Worm (Caenorhabditis elegans) whole organism, L1 larva: ENCODE data around the gene F32D8.14.

Experiments
- C04F5.9 ChIP-seq: sonication (generic microtip); optimal IDR thresholded peaks from 2 replicates; lab custom pipeline; 2016; ENCODE audit warnings: missing genetic modification characterization, missing compliant biosample characterization
- C16A3.4 ChIP-seq: fragments of 150-350 bp; optimal IDR thresholded peaks from 2 replicates; lab custom pipeline; 2014; ENCODE audit warnings: missing biosample characterization, missing genetic modification characterization
- alr-1 ChIP-seq: fragments of 200-800 bp; sonication (Bioruptor generic); optimal IDR thresholded peaks from 2 replicates; lab custom pipeline; 2018; ENCODE audit warnings: borderline replicate concordance, mild to moderate bottlenecking, missing genetic modification characterization, missing compliant biosample characterization
- aly-2 ChIP-seq: fragments of 150-350 bp; optimal IDR thresholded peaks from 2 replicates; lab custom pipeline; 2014; ENCODE audit warnings: missing biosample characterization, missing genetic modification characterization
- blmp-1 ChIP-seq: fragments of 150-350 bp; optimal IDR thresholded peaks from 2 replicates; lab custom pipeline; 2014; ENCODE audit warnings: missing biosample characterization, missing genetic modification characterization
- ceh-63 ChIP-seq: fragments of 200-800 bp; sonication (Bioruptor generic); optimal IDR thresholded peaks from 2 replicates; lab custom pipeline; 2018; ENCODE audit warnings: mild to moderate bottlenecking, missing genetic modification characterization, missing compliant biosample characterization
- ceh-90 ChIP-seq: sonication (generic microtip); optimal IDR thresholded peaks from 2 replicates; lab custom pipeline; 2016; ENCODE audit warnings: missing genetic modification characterization, missing compliant biosample characterization
- dpl-1 ChIP-seq, 3 experiments: fragments of 150-350 bp in 2 of 3; sonication (generic microtip) in 1 of 3; optimal IDR thresholded peaks; 2 replicates each; lab custom pipeline; 2014 to 2017; ENCODE audit warnings: missing biosample characterization in 3 of 3, missing genetic modification characterization in 3 of 3, missing genetic modification reagents in 3 of 3
- efl-1 ChIP-seq, 4 experiments: fragments of 150-350 bp; optimal IDR thresholded peaks in 3 of 4; peaks in 1 of 4; 1 replicate in 1 of 4; 2 replicates in 3 of 4; lab custom pipeline; 2014; ENCODE audit warnings: missing biosample characterization in 2 of 4, missing genetic modification characterization in 2 of 4, missing genetic modification reagents in 2 of 4
- egl-13 ChIP-seq: sonication (generic microtip); optimal IDR thresholded peaks from 2 replicates; lab custom pipeline; 2016; ENCODE audit warnings: missing genotype, missing genetic modification reagents, missing genetic modification characterization, missing compliant biosample characterization
- elt-2 ChIP-seq: sonication (generic microtip); optimal IDR thresholded peaks from 2 replicates; lab custom pipeline; 2016; ENCODE audit warnings: missing genetic modification characterization, mild to moderate bottlenecking, inconsistent platforms, missing compliant biosample characterization, missing genetic modification reagents
- fkh-10 ChIP-seq: sonication (generic microtip); optimal IDR thresholded peaks from 2 replicates; lab custom pipeline; 2017; ENCODE audit warnings: missing biosample characterization, missing genetic modification reagents, missing genetic modification characterization
- fkh-4 ChIP-seq: sonication (generic microtip); optimal IDR thresholded peaks from 2 replicates; lab custom pipeline; 2016; ENCODE audit warnings: missing compliant biosample characterization, missing genetic modification characterization, borderline replicate concordance
- fos-1 ChIP-seq: fragments of 150-350 bp; optimal IDR thresholded peaks from 2 replicates; lab custom pipeline; 2014; ENCODE audit warnings: missing biosample characterization, missing genetic modification characterization
- grh-1 ChIP-seq: fragments of 200-800 bp; sonication (Bioruptor generic); IDR thresholded peaks from 2 replicates; pipeline ENCODE4 v1.3.6; 2022; ENCODE audit warnings: missing genetic modification reagents, missing genetic modification characterization, missing compliant biosample characterization
- hlh-17 ChIP-seq: fragments of 200-800 bp; sonication (Bioruptor generic); optimal IDR thresholded peaks from 2 replicates; lab custom pipeline; 2018; ENCODE audit warnings: missing genetic modification characterization, mild to moderate bottlenecking, missing compliant biosample characterization, moderate library complexity, borderline replicate concordance
- hlh-4 ChIP-seq: sonication (generic microtip); optimal IDR thresholded peaks from 2 replicates; lab custom pipeline; 2016; ENCODE audit warnings: mild to moderate bottlenecking, missing genetic modification characterization, missing compliant biosample characterization
- hpl-2 ChIP-seq: fragments of 150-350 bp; optimal IDR thresholded peaks from 2 replicates; lab custom pipeline; 2014; ENCODE audit warnings: missing biosample characterization, missing genetic modification reagents, missing genetic modification characterization
- isw-1 ChIP-seq: fragments of 200-800 bp; sonication (Bioruptor generic); IDR thresholded peaks from 2 replicates; pipeline ENCODE4 v1.3.6; 2022; ENCODE audit warnings: missing genetic modification characterization, missing compliant biosample characterization
- lin-13 ChIP-seq: fragments of 150-350 bp; optimal IDR thresholded peaks from 2 replicates; lab custom pipeline; 2014; ENCODE audit warnings: missing biosample characterization, missing genetic modification reagents, missing genetic modification characterization
- lin-14 ChIP-seq: fragments of 200-800 bp; sonication (Bioruptor generic); optimal IDR thresholded peaks from 2 replicates; lab custom pipeline; 2018; ENCODE audit warnings: mild to moderate bottlenecking, missing genetic modification characterization, moderate library complexity, missing compliant biosample characterization
- lin-35 ChIP-seq, 2 experiments: fragments of 150-350 bp; optimal IDR thresholded peaks; 2 replicates each; lab custom pipeline; 2014; ENCODE audit warnings: missing biosample characterization in 2 of 2, missing genetic modification characterization in 2 of 2, missing genetic modification reagents in 2 of 2
- lin-39 ChIP-seq: fragments of 150-350 bp; optimal IDR thresholded peaks from 2 replicates; lab custom pipeline; 2014; ENCODE audit warnings: missing biosample characterization, missing genetic modification reagents, missing genetic modification characterization
- lir-3 ChIP-seq: sonication (generic microtip); optimal IDR thresholded peaks from 2 replicates; lab custom pipeline; 2016; ENCODE audit warnings: mild to moderate bottlenecking, missing genetic modification characterization, moderate library complexity, missing compliant biosample characterization; ENCODE audit not compliant: poor library complexity
- lsy-2 ChIP-seq, 2 experiments: fragments of 150-350 bp; optimal IDR thresholded peaks; 2 replicates each; lab custom pipeline; 2014; ENCODE audit warnings: missing biosample characterization in 2 of 2, missing genetic modification characterization in 2 of 2
- mab-9 ChIP-seq: fragments of 200-800 bp; sonication (Bioruptor generic); IDR thresholded peaks from 2 replicates; pipeline ENCODE4 v1.3.6; 2022; ENCODE audit warnings: missing genetic modification reagents, missing genetic modification characterization, missing compliant biosample characterization
- nhr-11 ChIP-seq: fragments of 150-350 bp; optimal IDR thresholded peaks from 2 replicates; lab custom pipeline; 2014; ENCODE audit warnings: missing biosample characterization, missing genetic modification characterization
- nhr-12 ChIP-seq: sonication (generic microtip); optimal IDR thresholded peaks from 2 replicates; lab custom pipeline; 2017; ENCODE audit warnings: missing biosample characterization, missing genetic modification characterization
- nhr-19 ChIP-seq: fragments of 200-800 bp; sonication (Bioruptor generic); conservative IDR thresholded peaks from 2 replicates; pipeline ENCODE4 v1.3.6; 2022; ENCODE audit warnings: missing genetic modification characterization, missing compliant biosample characterization
- nhr-20 ChIP-seq: sonication (generic microtip); optimal IDR thresholded peaks from 2 replicates; lab custom pipeline; 2016; ENCODE audit warnings: mild to moderate bottlenecking, missing genetic modification characterization, missing compliant biosample characterization
- nhr-28 ChIP-seq: fragments of 150-350 bp; optimal IDR thresholded peaks from 2 replicates; lab custom pipeline; 2014; ENCODE audit warnings: missing biosample characterization, missing genetic modification characterization
- nhr-71 ChIP-seq: sonication (generic microtip); optimal IDR thresholded peaks from 2 replicates; lab custom pipeline; 2016; ENCODE audit warnings: mild to moderate bottlenecking, missing genetic modification characterization, moderate library complexity, missing compliant biosample characterization
- nhr-76 ChIP-seq: sonication (generic microtip); optimal IDR thresholded peaks from 2 replicates; lab custom pipeline; 2017; ENCODE audit warnings: missing biosample characterization, missing genetic modification characterization
- nhr-84 ChIP-seq: sonication (generic microtip); optimal IDR thresholded peaks from 2 replicates; lab custom pipeline; 2017; ENCODE audit warnings: missing biosample characterization, missing genetic modification characterization
- nhr-90 ChIP-seq: sonication (generic microtip); optimal IDR thresholded peaks from 2 replicates; lab custom pipeline; 2016; ENCODE audit warnings: mild to moderate bottlenecking, missing genetic modification characterization, missing compliant biosample characterization; ENCODE audit not compliant: poor library complexity
- pag-3 ChIP-seq: sonication (generic microtip); optimal IDR thresholded peaks from 2 replicates; lab custom pipeline; 2017; ENCODE audit warnings: missing genetic modification characterization, mild to moderate bottlenecking, missing compliant biosample characterization, antibody characterized with exemption, borderline replicate concordance; ENCODE audit not compliant: insufficient read depth
- skn-1 ChIP-seq: fragments of 150-350 bp; optimal IDR thresholded peaks from 2 replicates; lab custom pipeline; 2014; ENCODE audit warnings: missing biosample characterization, missing genetic modification characterization
- snpc-4 ChIP-seq: fragments of 150-350 bp; optimal IDR thresholded peaks from 2 replicates; lab custom pipeline; 2014; ENCODE audit warnings: missing biosample characterization, missing genetic modification characterization
- snu-23 ChIP-seq: sonication (generic microtip); optimal IDR thresholded peaks from 2 replicates; lab custom pipeline; 2016; ENCODE audit warnings: missing genetic modification characterization, missing compliant biosample characterization
- swsn-7 ChIP-seq: sonication (generic microtip); optimal IDR thresholded peaks from 2 replicates; lab custom pipeline; 2016; ENCODE audit warnings: missing genetic modification characterization, missing compliant biosample characterization
- unc-30 ChIP-seq: sonication (generic microtip); optimal IDR thresholded peaks from 2 replicates; lab custom pipeline; 2017; ENCODE audit warnings: missing biosample characterization, missing genetic modification characterization
- unc-98 ChIP-seq: fragments of 200-800 bp; sonication (Bioruptor generic); IDR thresholded peaks from 2 replicates; pipeline ENCODE4 v1.3.6; 2022; ENCODE audit warnings: missing genetic modification characterization, missing compliant biosample characterization
- vab-15 ChIP-seq: sonication (generic microtip); optimal IDR thresholded peaks from 2 replicates; lab custom pipeline; 2017; ENCODE audit warnings: missing genotype, mild to moderate bottlenecking, missing genetic modification characterization, missing compliant biosample characterization
- zag-1 ChIP-seq: fragments of 150-350 bp; optimal IDR thresholded peaks from 2 replicates; lab custom pipeline; 2014; ENCODE audit warnings: missing biosample characterization, missing genetic modification characterization
- zip-4 ChIP-seq: fragments of 200-800 bp; sonication (Bioruptor generic); optimal IDR thresholded peaks from 2 replicates; lab custom pipeline; 2018; ENCODE audit warnings: mild to moderate bottlenecking, missing genetic modification characterization, moderate library complexity, missing compliant biosample characterization
- ztf-11 ChIP-seq, 2 experiments: sonication (generic microtip); optimal IDR thresholded peaks; 2 replicates each; lab custom pipeline; 2016 to 2017; ENCODE audit warnings: missing genetic modification characterization in 2 of 2, missing biosample characterization in 1 of 2, missing compliant biosample characterization in 1 of 2
- ztf-4 ChIP-seq: fragments of 150-350 bp; optimal IDR thresholded peaks from 2 replicates; lab custom pipeline; 2014; ENCODE audit warnings: missing biosample characterization, missing genetic modification characterization

Gene F32D8.14

ce11 chrV:10896295-10896694, 1.7 kb upstream of the F32D8.14 start, which contains the start of gene F32D8.13 (continued):
- TF ChIP-seq nhr-76 (no peak), fkh-10 (GFP tag; lab: Kevin White, UChicago) (no peak), hlh-4 (tag; lab: Kevin White, UChicago) (no peak), blmp-1 (tag; lab: Kevin White, UChicago) (no peak)

- TF ChIP-seq ceh-63: no peak
- TF ChIP-seq efl-1 (optimal IDR thresholded peaks at IDR 0.05; lab: Kevin White, UChicago): no peak
- TF ChIP-seq efl-1 (GFP tag; optimal IDR thresholded peaks at IDR 0.05 in 1 of 2; lab: Kevin White, UChicago): peak in 1 of 2 experiments; percentile 90
Observed at ce11 chrV:10893510-10894128, 969 bp downstream of the F32D8.14 start, which contains the start of gene F32D8.4. TSS of gene F32D8.4 (minus strand) at chrV:10893560.

DNA sequence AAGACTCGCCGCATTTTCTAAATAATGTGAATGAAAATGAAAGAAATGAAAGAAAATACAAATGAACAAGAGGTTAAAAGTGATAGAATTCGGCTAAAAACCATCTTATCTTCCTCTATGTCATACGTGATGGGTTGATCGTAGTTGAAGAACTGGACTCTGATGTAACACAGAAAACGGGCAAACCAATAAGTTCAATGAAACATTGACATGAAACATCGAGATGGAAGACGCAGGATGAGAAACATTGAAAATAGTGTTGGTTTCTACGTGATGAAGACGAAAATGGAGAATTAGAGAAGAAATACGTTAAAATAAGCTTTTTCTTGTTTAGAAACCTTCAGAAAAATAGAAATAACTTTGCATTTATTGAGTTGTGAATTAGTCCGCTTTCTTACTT, 3.6 kb downstream of the F32D8.14 start, which contains the start of gene F32D8.12:
TSS of gene F32D8.12 (minus strand) at position 48 of the 400 bp plus-strand sequence.
- TF ChIP-seq vab-15 (no peak), lin-39 (tag; lab: Kevin White, UChicago) (no peak), lin-35 (GFP tag; optimal IDR thresholded peaks at IDR 0.05; lab: Kevin White, UChicago) (peak; percentile 23 to 59), egl-13 (tag; lab: Kevin White, UChicago) (no peak), skn-1 (no peak), nhr-76 (no peak), swsn-7 (tag; lab: Kevin White, UChicago) (peak; percentile 44), nhr-12 (tag; lab: Kevin White, UChicago) (no peak), mab-9 (no peak), dpl-1 (GFP tag; optimal IDR thresholded peaks at IDR 0.05; lab: Kevin White, UChicago) (peak in 2 of 3 experiments; percentile 11 to 17), ztf-4 (tag; lab: Kevin White, UChicago) (no peak), lsy-2 (tag; optimal IDR thresholded peaks at IDR 0.05; lab: Kevin White, UChicago) (peak; percentile 33 to 45), nhr-11 (tag; lab: Kevin White, UChicago) (no peak), zip-4 (GFP tag; lab: Kevin White, UChicago) (no peak), pag-3 (tag; lab: Kevin White, UChicago) (no peak), snpc-4 (tag; lab: Kevin White, UChicago) (no peak), lir-3 (tag; lab: Kevin White, UChicago) (peak; percentile 18), alr-1 (tag; lab: Kevin White, UChicago) (no peak), isw-1 (no peak), C04F5.9 (tag; lab: Kevin White, UChicago) (no peak), nhr-19 (GFP tag; lab: Robert Waterston, UW) (peak; percentile 74), lin-13 (peak; percentile 9), zag-1 (tag; lab: Kevin White, UChicago) (no peak), fkh-4 (no peak), nhr-71 (tag; lab: Kevin White, UChicago) (peak; percentile 86), ceh-90 (tag; lab: Kevin White, UChicago) (no peak), grh-1 (no peak), elt-2 (tag; lab: Kevin White, UChicago) (peak; percentile 42), hpl-2 (no peak), fos-1 (no peak), nhr-20 (tag; lab: Kevin White, UChicago) (peak; percentile 82), nhr-28 (tag; lab: Kevin White, UChicago) (no peak), hlh-17 (GFP tag; lab: Kevin White, UChicago) (no peak), aly-2 (tag; lab: Kevin White, UChicago) (no peak), nhr-84 (tag; lab: Kevin White, UChicago) (no peak), ztf-11 (tag; optimal IDR thresholded peaks at IDR 0.05; lab: Kevin White, UChicago) (no peak), unc-30 (no peak), unc-98 (GFP tag; lab: Robert Waterston, UW) (no peak), nhr-90 (tag; lab: Kevin White, UChicago) (peak; percentile 41), C16A3.4 (tag; lab: Kevin White, UChicago) (peak; percentile 35), lin-14 (GFP tag; lab: Kevin White, UChicago) (peak; percentile 61), snu-23 (GFP tag; lab: Kevin White, UChicago) (peak; percentile 84)
